Fruit fly (Drosophila melanogaster) ovary, adult (tissue): Measurements from ENCODE around the gene Girdin.

ENCODE experiments used
- CG17801 ChIP-seq: fragments of 200-800 bp; optimal IDR thresholded peaks from 2 replicates; lab custom pipeline; 2019; ENCODE audit warnings: missing biosample characterization, mild to moderate bottlenecking, missing genetic modification characterization, moderate library complexity; ENCODE audit not compliant: partially characterized antibody

Girdin gene

dm6 chr3L:3164951-3165350 lies 13.8 kb upstream of the Girdin start, which contains the start of gene CG32280:
Gene CG32280 (plus strand): TSS chr3L:3165181.
- peak; percentile 30 for TF ChIP-seq CG17801 (GFP tag; lab: Kevin White, UChicago)

dm6 chr3L:3165399-3165798 lies 13.3 kb upstream of the Girdin start:
- TF ChIP-seq CG17801 (GFP tag; lab: Kevin White, UChicago): no peak

dm6 chr3L:3166200-3166695 lies 12.5 kb upstream of the Girdin start, which contains the start of gene Asciz:
Gene Asciz (minus strand): TSS chr3L:3166250.
- no peak for TF ChIP-seq CG17801 (GFP tag; lab: Kevin White, UChicago)

- TF ChIP-seq CG17801 (GFP tag; lab: Kevin White, UChicago): no peak
Observed at dm6 chr3L:3169107-3169506, 9.6 kb upstream of the Girdin start, which contains the start of the genes CG32278 and CG32281. Gene CG32278 (plus strand): TSS chr3L:3169286. Gene CG32281 (plus strand): TSS chr3L:3169375.

- no peak for TF ChIP-seq CG17801 (GFP tag; lab: Kevin White, UChicago)
Observed at dm6 chr3L:3172445-3172844, 6.3 kb upstream of the Girdin start, which contains the start of gene CG14963. Gene CG14963 (minus strand): TSS chr3L:3172545.

- no peak for TF ChIP-seq CG17801 (GFP tag; lab: Kevin White, UChicago)
Observed at dm6 chr3L:3177872-3178271, 858 bp upstream of the Girdin start.

dm6 chr3L:3179474-3179873 lies 744 bp downstream of the Girdin start:
- peak; percentile 92 for TF ChIP-seq CG17801 (GFP tag; lab: Kevin White, UChicago)

- no peak for TF ChIP-seq CG17801 (GFP tag; lab: Kevin White, UChicago)
Observed at dm6 chr3L:3184104-3184503, 5.4 kb downstream of the Girdin start, which contains the start of gene CG42494. Gene CG42494 (plus strand): TSS chr3L:3184404.

dm6 chr3L:3186364-3186763 lies 7.6 kb downstream of the Girdin start, which contains the start of gene CG32284:
Gene CG32284 (plus strand): TSS chr3L:3186664.
- TF ChIP-seq CG17801 (GFP tag; lab: Kevin White, UChicago): no peak

dm6 chr3L:3187263-3187662 lies 8.5 kb downstream of the Girdin start, which contains the start of gene CG14957:
Gene CG14957 (plus strand): TSS chr3L:3187563.
- TF ChIP-seq CG17801 (GFP tag; lab: Kevin White, UChicago): no peak

dm6 chr3L:3189647-3190046 lies 10.9 kb downstream of the Girdin start, which contains the start of the genes CG42525 and CG14958:
Gene CG42525 (minus strand): TSS chr3L:3189747.
Gene CG14958 (plus strand): TSS chr3L:3189978.
- TF ChIP-seq CG17801 (GFP tag; lab: Kevin White, UChicago): no peak

dm6 chr3L:3192333-3192894 lies 13.7 kb downstream of the Girdin start, which contains the start of gene CG14965:
Gene CG14965 (minus strand): TSS chr3L:3192491.
- no peak for TF ChIP-seq CG17801 (GFP tag; lab: Kevin White, UChicago)

dm6 chr3L:3192912-3193311 lies 14.2 kb downstream of the Girdin start, which contains the start of gene Hsp83:
Gene Hsp83 (plus strand): TSS chr3L:3192969.
- peak; percentile 98 for TF ChIP-seq CG17801 (GFP tag; lab: Kevin White, UChicago)

- TF ChIP-seq CG17801 (GFP tag; lab: Kevin White, UChicago): peak; percentile 86
Observed at dm6 chr3L:3194059-3194458, 15.3 kb downstream of the Girdin start.

dm6 chr3L:3197464-3197863 lies 18.7 kb downstream of the Girdin start, which contains the start of gene CG14966:
Gene CG14966 (minus strand): TSS chr3L:3197631.
- peak; percentile 58 for TF ChIP-seq CG17801 (GFP tag; lab: Kevin White, UChicago)
